Fruit fly (Drosophila melanogaster): ENCODE data around the gene CG7099.

Gene CG7099

dm6 chr2L:13366109-13366747 lies 21.1 kb upstream of the CG7099 start, which contains the start of the genes Nnp-1 and Grx3 (continued):
- no peak for TF ChIP-seq CG6765 (GFP tag; optimal IDR thresholded peaks at IDR 0.05)
- peak; percentile 59 for TF ChIP-seq NfI (GFP tag; optimal IDR thresholded peaks at IDR 0.05)
- TF ChIP-seq Myb (GFP tag; optimal IDR thresholded peaks at IDR 0.05), result no peak
- TF ChIP-seq bowl (GFP tag; IDR thresholded peaks at IDR 0.05), result no peak
- peak; percentile 82 for TF ChIP-seq CG10543 (GFP tag; optimal IDR thresholded peaks at IDR 0.05)
- TF ChIP-seq CG6254 (GFP tag; optimal IDR thresholded peaks at IDR 0.05), result peak; percentile 5
- TF ChIP-seq fd64A (GFP tag; optimal IDR thresholded peaks at IDR 0.05), result no peak
- TF ChIP-seq Oaz (GFP tag; IDR thresholded peaks at IDR 0.05), result no peak
- TF ChIP-seq dpn (GFP tag; optimal IDR thresholded peaks at IDR 0.05), result peak in 1 of 2 experiments; percentile 60
- no peak for TF ChIP-seq kni (GFP tag; optimal IDR thresholded peaks at IDR 0.05)
- no peak for TF ChIP-seq Mes4 (GFP tag; optimal IDR thresholded peaks at IDR 0.05)
- no peak for TF ChIP-seq Dll (GFP tag; IDR thresholded peaks at IDR 0.05; ENCODE audit: partially characterized antibody)
- 0 out of 2 replicates have a peak, but pooled peaks have one; percentile 16 for TF ChIP-seq E2f2 (GFP tag; IDR thresholded peaks at IDR 0.05)
- TF ChIP-seq prd (optimal IDR thresholded peaks at IDR 0.05), result no peak
- peak; percentile 58; the same call in 1 of the 3 replicates for TF ChIP-seq prd (GFP tag; IDR thresholded peaks at IDR 0.05)
- no peak for TF ChIP-seq usp (GFP tag; optimal IDR thresholded peaks at IDR 0.05)
- TF ChIP-seq vnd (GFP tag; IDR thresholded peaks at IDR 0.05; ENCODE audit: partially characterized antibody), result no peak
- no peak for TF ChIP-seq unc-4 (GFP tag; IDR thresholded peaks at IDR 0.05; ENCODE audit: partially characterized antibody)
- no peak for TF ChIP-seq nerfin-2 (GFP tag; IDR thresholded peaks at IDR 0.05; ENCODE audit: partially characterized antibody)
- peak; percentile 44 for TF ChIP-seq Adf1 (GFP tag; IDR thresholded peaks at IDR 0.05)
- TF ChIP-seq psq (GFP tag; optimal IDR thresholded peaks at IDR 0.05), result no peak
- no peak for TF ChIP-seq stc (GFP tag; IDR thresholded peaks at IDR 0.05)
- no peak for TF ChIP-seq Nf-YA (GFP tag; IDR thresholded peaks at IDR 0.05)
- TF ChIP-seq Xbp1 (GFP tag; optimal IDR thresholded peaks at IDR 0.05), result peak; percentile 53
- TF ChIP-seq CG6854 (GFP tag; optimal IDR thresholded peaks at IDR 0.05), result no peak
- TF ChIP-seq zen2 (GFP tag; IDR thresholded peaks at IDR 0.05; ENCODE audit: partially characterized antibody), result no peak
- no peak for TF ChIP-seq dan (GFP tag; IDR thresholded peaks at IDR 0.05)
- TF ChIP-seq sens-2 (GFP tag; IDR thresholded peaks at IDR 0.05), result no peak
- no peak for TF ChIP-seq CG3065 (GFP tag; optimal IDR thresholded peaks at IDR 0.05)
- TF ChIP-seq NC2α (GFP tag; optimal IDR thresholded peaks at IDR 0.05), result no peak
- TF ChIP-seq CG11398 (GFP tag; optimal IDR thresholded peaks at IDR 0.05), result no peak
- TF ChIP-seq CG11723 (GFP tag; optimal IDR thresholded peaks at IDR 0.05), result no peak
- no peak for TF ChIP-seq D (optimal IDR thresholded peaks at IDR 0.05)
- TF ChIP-seq D (GFP tag; optimal IDR thresholded peaks at IDR 0.05), result peak; percentile 6
- no peak for TF ChIP-seq peb (GFP tag; IDR thresholded peaks at IDR 0.05)
- TF ChIP-seq CG11093 (GFP tag; IDR thresholded peaks at IDR 0.05), result no peak
- TF ChIP-seq Bteb2 (GFP tag; optimal IDR thresholded peaks at IDR 0.05), result no peak
- peak; percentile 30; the same call in 2 of the 3 replicates for TF ChIP-seq Aef1 (GFP tag; IDR thresholded peaks at IDR 0.05)
- TF ChIP-seq pum (GFP tag; optimal IDR thresholded peaks at IDR 0.05), result no peak
- no peak for TF ChIP-seq Sox102F (GFP tag; optimal IDR thresholded peaks at IDR 0.05)
- peak; percentile 54 for TF ChIP-seq Fer2 (tag; optimal IDR thresholded peaks at IDR 0.05)
- no peak for TF ChIP-seq CkIIα-i1 (GFP tag; IDR thresholded peaks at IDR 0.05)
- no peak for TF ChIP-seq ATbp (GFP tag; optimal IDR thresholded peaks at IDR 0.05)
- peak; percentile 46; the same call in 1 of the 3 replicates for TF ChIP-seq dysf (GFP tag; IDR thresholded peaks at IDR 0.05)
- TF ChIP-seq CG17829 (tag; optimal IDR thresholded peaks at IDR 0.05), result peak; percentile 69
- no peak for TF ChIP-seq CG18599 (GFP tag; optimal IDR thresholded peaks at IDR 0.05)
- no peak for TF ChIP-seq CG17912 (GFP tag; optimal IDR thresholded peaks at IDR 0.05)
- TF ChIP-seq bigmax (GFP tag; optimal IDR thresholded peaks at IDR 0.05), result no peak
- peak in 1 of 2 experiments; percentile 57 for TF ChIP-seq tll (GFP tag; optimal IDR thresholded peaks at IDR 0.05)
- TF ChIP-seq cg (GFP tag; optimal IDR thresholded peaks at IDR 0.05), result no peak

Data from whole organism, embryonic.